Worm (Caenorhabditis elegans) whole organism, young adult: ENCODE data around the gene kin-2.

Source experiments
- B0336.3 ChIP-seq: fragments of 200-800 bp; sonication (Bioruptor generic); IDR thresholded peaks from 2 replicates; pipeline ENCODE4 v1.3.6; 2022; ENCODE audit warnings: missing genetic modification characterization, missing compliant biosample characterization
- D2030.7 ChIP-seq: fragments of 200-800 bp; sonication (Bioruptor generic); IDR thresholded peaks from 2 replicates; pipeline ENCODE4 v1.3.6; 2022; ENCODE audit warnings: missing genetic modification reagents, missing genetic modification characterization, missing compliant biosample characterization
- F10E7.11 ChIP-seq: sonication (generic microtip); optimal IDR thresholded peaks from 2 replicates; lab custom pipeline; 2017; ENCODE audit warnings: mild to moderate bottlenecking, missing genetic modification characterization, moderate library complexity, missing compliant biosample characterization
- F22D6.2 ChIP-seq: sonication (generic microtip); optimal IDR thresholded peaks from 2 replicates; lab custom pipeline; 2016; ENCODE audit warnings: mild to moderate bottlenecking, missing genetic modification characterization, missing compliant biosample characterization
- F33H1.4 ChIP-seq: fragments of 200-800 bp; sonication (Bioruptor generic); IDR thresholded peaks from 2 replicates; pipeline ENCODE4 v1.3.6; 2022; ENCODE audit warnings: missing genetic modification reagents, missing genetic modification characterization, missing compliant biosample characterization
- K11D2.4 ChIP-seq: fragments of 200-800 bp; sonication (Bioruptor generic); IDR thresholded peaks from 2 replicates; pipeline ENCODE4 v1.3.6; 2022; ENCODE audit warnings: missing genetic modification reagents, missing genetic modification characterization, missing compliant biosample characterization
- T26A5.8 ChIP-seq: sonication (generic microtip); optimal IDR thresholded peaks from 2 replicates; lab custom pipeline; 2016; ENCODE audit warnings: missing genetic modification characterization, missing compliant biosample characterization
- Y53F4B.3 ChIP-seq: fragments of 200-800 bp; sonication (Bioruptor generic); IDR thresholded peaks from 2 replicates; pipeline ENCODE4 v1.3.6; 2022; ENCODE audit warnings: missing genetic modification reagents, missing genetic modification characterization, missing compliant biosample characterization
- Y95B8A.8 ChIP-seq: fragments of 200-800 bp; sonication (Bioruptor generic); IDR thresholded peaks from 2 replicates; pipeline ENCODE4 v1.3.6; 2022; ENCODE audit warnings: missing genetic modification reagents, missing genetic modification characterization, missing compliant biosample characterization
- ama-1 ChIP-seq, 3 experiments: fragments of 150-350 bp in 1 of 3; sonication (generic microtip) in 2 of 3; optimal IDR thresholded peaks; 2 replicates each; lab custom pipeline; 2014 to 2018; ENCODE audit warnings: missing biosample characterization in 2 of 3, missing genetic modification characterization in 2 of 3, missing genetic modification reagents in 2 of 3
- attf-3 ChIP-seq: fragments of 200-800 bp; sonication (Bioruptor generic); conservative IDR thresholded peaks from 2 replicates; pipeline ENCODE4 v1.3.6; 2022; ENCODE audit warnings: missing genetic modification reagents, missing genetic modification characterization, missing compliant biosample characterization
- attf-6 ChIP-seq: fragments of 200-800 bp; sonication (Bioruptor generic); IDR thresholded peaks from 2 replicates; pipeline ENCODE4 v1.3.6; 2022; ENCODE audit warnings: missing genetic modification reagents, missing genetic modification characterization, missing compliant biosample characterization
- bed-2 ChIP-seq: fragments of 200-800 bp; sonication (Bioruptor generic); IDR thresholded peaks from 2 replicates; pipeline ENCODE4 v1.3.6; 2022; ENCODE audit warnings: missing genetic modification reagents, missing genetic modification characterization, missing compliant biosample characterization
- ccch-3 ChIP-seq: fragments of 200-800 bp; sonication (Bioruptor generic); optimal IDR thresholded peaks from 2 replicates; lab custom pipeline; 2018; ENCODE audit warnings: mild to moderate bottlenecking, missing genetic modification characterization, missing compliant biosample characterization
- ceh-27 ChIP-seq: fragments of 200-800 bp; sonication (Bioruptor generic); optimal IDR thresholded peaks from 2 replicates; lab custom pipeline; 2018; ENCODE audit warnings: mild to moderate bottlenecking, missing genetic modification characterization, moderate library complexity, missing compliant biosample characterization
- ceh-79 ChIP-seq: sonication (generic microtip); optimal IDR thresholded peaks from 2 replicates; lab custom pipeline; 2017; ENCODE audit warnings: mild to moderate bottlenecking, missing genetic modification characterization, missing compliant biosample characterization
- die-1 ChIP-seq: sonication (generic microtip); optimal IDR thresholded peaks from 2 replicates; lab custom pipeline; 2016; ENCODE audit warnings: missing genotype, mild to moderate bottlenecking, missing genetic modification characterization, missing compliant biosample characterization
- dpff-1 ChIP-seq: sonication (generic microtip); optimal IDR thresholded peaks from 2 replicates; lab custom pipeline; 2017; ENCODE audit warnings: mild to moderate bottlenecking, missing genetic modification characterization, missing compliant biosample characterization
- efl-1 ChIP-seq: fragments of 150-350 bp; optimal IDR thresholded peaks from 2 replicates; lab custom pipeline; 2014; ENCODE audit warnings: missing biosample characterization, missing genetic modification reagents, missing genetic modification characterization
- fkh-3 ChIP-seq: sonication (generic microtip); optimal IDR thresholded peaks from 2 replicates; lab custom pipeline; 2016; ENCODE audit warnings: mild to moderate bottlenecking, missing genetic modification characterization, missing compliant biosample characterization
- gei-17 ChIP-seq: fragments of 200-800 bp; sonication (Bioruptor generic); optimal IDR thresholded peaks from 2 replicates; lab custom pipeline; 2018; ENCODE audit warnings: mild to moderate bottlenecking, missing genetic modification characterization, missing compliant biosample characterization
- him-1 ChIP-seq: sonication (generic microtip); optimal IDR thresholded peaks from 2 replicates; lab custom pipeline; 2016; ENCODE audit warnings: missing genotype, missing genetic modification reagents, missing genetic modification characterization, missing compliant biosample characterization
- hrde-1 ChIP-seq: sonication (generic microtip); optimal IDR thresholded peaks from 2 replicates; lab custom pipeline; 2016; ENCODE audit warnings: missing genetic modification characterization, mild to moderate bottlenecking, missing compliant biosample characterization, moderate library complexity, missing genotype, missing genetic modification reagents, borderline replicate concordance
- lag-1 ChIP-seq: fragments of 200-800 bp; sonication (Bioruptor generic); IDR thresholded peaks from 2 replicates; pipeline ENCODE4 v1.3.6; 2022; ENCODE audit warnings: missing genetic modification reagents, missing genetic modification characterization, missing compliant biosample characterization
- let-526 ChIP-seq: fragments of 200-800 bp; sonication (Bioruptor generic); IDR thresholded peaks from 2 replicates; pipeline ENCODE4 v1.3.6; 2022; ENCODE audit warnings: missing genetic modification reagents, missing genetic modification characterization, missing compliant biosample characterization
- let-607 ChIP-seq, 2 experiments: fragments of 200-800 bp in 1 of 2; sonication (Bioruptor generic) in 1 of 2; sonication (generic microtip) in 1 of 2; optimal IDR thresholded peaks; 2 replicates each; lab custom pipeline; 2016 to 2018; ENCODE audit warnings: mild to moderate bottlenecking in 2 of 2, missing compliant biosample characterization in 2 of 2, missing genetic modification characterization in 2 of 2, moderate library complexity in 2 of 2, missing genotype in 1 of 2
- lin-40 ChIP-seq: sonication (generic microtip); optimal IDR thresholded peaks from 2 replicates; lab custom pipeline; 2016; ENCODE audit warnings: missing genetic modification characterization, mild to moderate bottlenecking, missing compliant biosample characterization, missing genotype, missing genetic modification reagents
- lin-54 ChIP-seq: fragments of 200-800 bp; sonication (Bioruptor generic); optimal IDR thresholded peaks from 2 replicates; lab custom pipeline; 2018; ENCODE audit warnings: mild to moderate bottlenecking, missing genetic modification characterization, missing compliant biosample characterization
- lir-1 ChIP-seq: fragments of 200-800 bp; sonication (Bioruptor generic); conservative IDR thresholded peaks from 2 replicates; pipeline ENCODE4 v1.3.6; 2022; ENCODE audit warnings: missing genetic modification reagents, missing genetic modification characterization, missing compliant biosample characterization
- lsl-1 ChIP-seq: fragments of 200-800 bp; sonication (Bioruptor generic); optimal IDR thresholded peaks from 2 replicates; lab custom pipeline; 2018; ENCODE audit warnings: mild to moderate bottlenecking, missing genetic modification characterization, moderate library complexity, missing compliant biosample characterization
- mel-28 ChIP-seq: sonication (generic microtip); optimal IDR thresholded peaks from 2 replicates; lab custom pipeline; 2016; ENCODE audit warnings: borderline replicate concordance, mild to moderate bottlenecking, missing genetic modification characterization, missing compliant biosample characterization
- nhr-27 ChIP-seq: fragments of 200-800 bp; sonication (Bioruptor generic); optimal IDR thresholded peaks from 2 replicates; lab custom pipeline; 2018; ENCODE audit warnings: mild to moderate bottlenecking, missing genetic modification characterization, moderate library complexity, missing compliant biosample characterization
- snpc-1.1 ChIP-seq: sonication (generic microtip); optimal IDR thresholded peaks from 2 replicates; lab custom pipeline; 2017; ENCODE audit warnings: missing genetic modification characterization, mild to moderate bottlenecking, missing compliant biosample characterization, antibody characterized with exemption, moderate library complexity, missing genotype, missing genetic modification reagents; ENCODE audit not compliant: insufficient read depth
- snpc-1.3 ChIP-seq: sonication (generic microtip); optimal IDR thresholded peaks from 2 replicates; lab custom pipeline; 2017; ENCODE audit warnings: missing genetic modification characterization, mild to moderate bottlenecking, missing compliant biosample characterization, antibody characterized with exemption, moderate library complexity, missing genotype, missing genetic modification reagents; ENCODE audit not compliant: insufficient read depth
- sptf-2 ChIP-seq: fragments of 200-800 bp; sonication (Bioruptor generic); optimal IDR thresholded peaks from 2 replicates; lab custom pipeline; 2018; ENCODE audit warnings: mild to moderate bottlenecking, missing genetic modification characterization, missing compliant biosample characterization
- unc-130 ChIP-seq: sonication (generic microtip); optimal IDR thresholded peaks from 2 replicates; lab custom pipeline; 2016; ENCODE audit warnings: missing genetic modification reagents, missing genetic modification characterization, missing compliant biosample characterization
- unc-62 ChIP-seq: fragments of 150-350 bp; optimal IDR thresholded peaks from 2 replicates; lab custom pipeline; 2014; ENCODE audit warnings: missing biosample characterization, missing genetic modification reagents, missing genetic modification characterization
- zfh-2 ChIP-seq: fragments of 200-800 bp; sonication (Bioruptor generic); conservative IDR thresholded peaks from 2 replicates; pipeline ENCODE4 v1.3.6; 2022; ENCODE audit warnings: missing genetic modification reagents, missing genetic modification characterization, missing compliant biosample characterization
- ztf-25 ChIP-seq: fragments of 200-800 bp; sonication (Bioruptor generic); IDR thresholded peaks from 2 replicates; pipeline ENCODE4 v1.3.6; 2022; ENCODE audit warnings: missing genetic modification reagents, missing genetic modification characterization, missing compliant biosample characterization

The kin-2 gene

ce11 chrX:6003853-6004252 lies 26.2 kb upstream of the kin-2 start, which contains the start of gene sups-1:
Gene sups-1 (plus strand): TSS chrX:6004153.
- TF ChIP-seq fkh-3 (tag; lab: Kevin White, UChicago), result no peak
- TF ChIP-seq unc-62 (GFP tag; lab: Kevin White, UChicago), result no peak
- no peak for TF ChIP-seq attf-6 (GFP tag; lab: Robert Waterston, UW)
- TF ChIP-seq, all 124 proteins: peak for 0

- no peak for TF ChIP-seq B0336.3
- no peak for TF ChIP-seq mel-28 (tag; lab: Kevin White, UChicago)
- no peak for TF ChIP-seq lir-1 (GFP tag; lab: Robert Waterston, UW)
- TF ChIP-seq ztf-25, result no peak
- no peak for TF ChIP-seq ccch-3 (GFP tag; lab: Kevin White, UChicago)
- no peak for TF ChIP-seq let-607 (tag; optimal IDR thresholded peaks at IDR 0.05; lab: Kevin White, UChicago)
- TF ChIP-seq snpc-1.3 (tag; lab: Kevin White, UChicago), result no peak
- no peak for TF ChIP-seq ama-1 (optimal IDR thresholded peaks at IDR 0.05; lab: Kevin White, UChicago)
- TF ChIP-seq ama-1 (GFP tag; optimal IDR thresholded peaks at IDR 0.05; lab: Kevin White, UChicago), result no peak
- no peak for TF ChIP-seq lin-40 (tag; lab: Kevin White, UChicago)
- TF ChIP-seq sptf-2 (GFP tag; lab: Kevin White, UChicago), result no peak
- no peak for TF ChIP-seq hrde-1 (tag; lab: Kevin White, UChicago)
- TF ChIP-seq gei-17 (GFP tag; lab: Kevin White, UChicago), result no peak
- TF ChIP-seq attf-3 (GFP tag; lab: Robert Waterston, UW), result no peak
- TF ChIP-seq unc-130 (GFP tag; lab: Kevin White, UChicago), result no peak
- TF ChIP-seq snpc-1.1 (tag; lab: Kevin White, UChicago), result no peak
- no peak for TF ChIP-seq T26A5.8 (tag; lab: Kevin White, UChicago)
- TF ChIP-seq F10E7.11 (tag; lab: Kevin White, UChicago), result no peak
- no peak for TF ChIP-seq D2030.7 (GFP tag; lab: Robert Waterston, UW)
- TF ChIP-seq zfh-2 (GFP tag; lab: Robert Waterston, UW), result no peak
These were observed 24.8 kb upstream of the kin-2 start for ce11 chrX:6002479-6002878.

DNA sequence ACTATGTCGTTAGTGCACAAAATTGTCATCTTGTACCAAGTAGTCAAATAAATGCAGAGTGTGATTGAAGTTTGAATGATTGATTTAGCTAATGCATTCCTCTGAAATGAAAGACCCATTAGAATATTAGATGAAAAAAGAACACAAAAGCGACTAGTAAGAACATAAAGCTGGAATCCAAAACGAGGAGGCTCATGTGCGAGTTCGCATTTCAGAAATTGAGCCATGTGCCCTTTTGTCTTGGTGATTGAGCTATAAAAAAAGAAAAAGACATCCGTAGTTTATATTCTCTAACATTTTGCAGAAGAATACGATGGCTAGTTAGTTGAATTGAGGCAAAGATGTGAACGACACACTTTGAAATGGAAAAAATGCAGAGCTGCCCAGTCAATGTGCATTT lies 23.8 kb upstream of the kin-2 start, which contains the start of gene F22F4.4:
TSS of gene F22F4.4 (minus strand) at position 101 of the 400 bp plus-strand sequence.
- TF ChIP-seq bed-2 (no peak), fkh-3 (tag; lab: Kevin White, UChicago) (no peak), let-526 (no peak), F33H1.4 (GFP tag; lab: Robert Waterston, UW) (no peak), lag-1 (GFP tag; lab: Robert Waterston, UW) (no peak), him-1 (tag; lab: Kevin White, UChicago) (no peak), nhr-27 (tag; lab: Kevin White, UChicago) (no peak), ceh-79 (tag; lab: Kevin White, UChicago) (no peak), lin-54 (no peak), K11D2.4 (GFP tag; lab: Robert Waterston, UW) (no peak), Y53F4B.3 (GFP tag; lab: Robert Waterston, UW) (no peak), F22D6.2 (tag; lab: Kevin White, UChicago) (no peak), lsl-1 (GFP tag; lab: Kevin White, UChicago) (no peak), B0336.3 (no peak), dpff-1 (tag; lab: Kevin White, UChicago) (no peak), efl-1 (no peak), die-1 (tag; lab: Kevin White, UChicago) (no peak), ceh-27 (GFP tag; lab: Kevin White, UChicago) (no peak), ccch-3 (GFP tag; lab: Kevin White, UChicago) (no peak), Y95B8A.8 (GFP tag; lab: Robert Waterston, UW) (no peak)
- TF ChIP-seq, all 124 proteins: peak for 0
